Fruit fly (Drosophila melanogaster) whole organism, embryonic: ENCODE measurements around the gene Epp.

Experiments used
- B-H1 ChIP-seq: fragments of 200-800 bp; sonication (Bioruptor generic); IDR thresholded peaks from 3 replicates; pipeline ENCODE4 v1.3.6; 2022; ENCODE audit warnings: missing biosample characterization, missing genetic modification characterization
- B-H2 ChIP-seq: fragments of 200-800 bp; sonication (Bioruptor generic); optimal IDR thresholded peaks from 2 replicates; lab custom pipeline; 2018; ENCODE audit warnings: missing biosample characterization, mild to moderate bottlenecking, missing genetic modification characterization
- CG10267 ChIP-seq: fragments of 200-800 bp; sonication (Bioruptor generic); optimal IDR thresholded peaks from 2 replicates; lab custom pipeline; 2018; ENCODE audit warnings: missing biosample characterization, mild to moderate bottlenecking, missing genetic modification characterization, moderate library complexity
- CG11695 ChIP-seq: fragments of 200-800 bp; sonication (Bioruptor generic); IDR thresholded peaks from 3 replicates; pipeline ENCODE4 v1.3.6; 2022; ENCODE audit warnings: missing biosample characterization, missing genetic modification characterization
- CG12155 ChIP-seq: fragments of 200-800 bp; sonication (Bioruptor generic); optimal IDR thresholded peaks from 3 replicates; lab custom pipeline; 2016; ENCODE audit warnings: missing biosample characterization, missing genetic modification characterization
- CG15479 ChIP-seq: fragments of 200-800 bp; sonication (Bioruptor generic); optimal IDR thresholded peaks from 3 replicates; lab custom pipeline; 2019; ENCODE audit warnings: missing biosample characterization, mild to moderate bottlenecking, missing genetic modification characterization, moderate library complexity
- CG1602 ChIP-seq: fragments of 200-800 bp; sonication (Bioruptor generic); optimal IDR thresholded peaks from 3 replicates; lab custom pipeline; 2016; ENCODE audit warnings: missing biosample characterization, missing genetic modification characterization
- CG1792 ChIP-seq: fragments of 200-800 bp; sonication (Bioruptor generic); optimal IDR thresholded peaks from 2 replicates; lab custom pipeline; 2016; ENCODE audit warnings: missing biosample characterization, missing genetic modification characterization
- CG1832 ChIP-seq: fragments of 200-800 bp; sonication (Bioruptor generic); optimal IDR thresholded peaks from 2 replicates; lab custom pipeline; 2017; ENCODE audit warnings: missing biosample characterization, mild to moderate bottlenecking, missing genetic modification characterization, inconsistent platforms
- CG2875 ChIP-seq: fragments of 200-800 bp; sonication (Bioruptor generic); optimal IDR thresholded peaks from 2 replicates; lab custom pipeline; 2017; ENCODE audit warnings: missing biosample characterization, mild to moderate bottlenecking, missing genetic modification characterization, missing genetic modification reagents
- CG30020 ChIP-seq: fragments of 200-800 bp; optimal IDR thresholded peaks from 2 replicates; lab custom pipeline; 2019; ENCODE audit warnings: missing biosample characterization, mild to moderate bottlenecking, missing genetic modification characterization, moderate library complexity
- CG3163 ChIP-seq: fragments of 200-800 bp; sonication (Bioruptor generic); optimal IDR thresholded peaks from 3 replicates; lab custom pipeline; 2016; ENCODE audit warnings: missing biosample characterization, missing genetic modification characterization
- CG4282 ChIP-seq: fragments of 200-800 bp; sonication (Bioruptor generic); optimal IDR thresholded peaks from 2 replicates; lab custom pipeline; 2016; ENCODE audit warnings: missing biosample characterization, missing genetic modification characterization
- CG5953 ChIP-seq: fragments of 200-800 bp; sonication (Bioruptor generic); IDR thresholded peaks from 2 replicates; pipeline ENCODE4 v1.3.6; 2022; ENCODE audit warnings: missing biosample characterization, missing genetic modification characterization
- CG6791 ChIP-seq: fragments of 200-800 bp; sonication (Bioruptor generic); IDR thresholded peaks from 3 replicates; pipeline ENCODE4 v1.3.6; 2022; ENCODE audit warnings: missing biosample characterization, missing genetic modification characterization; ENCODE audit not compliant: partially characterized antibody
- CG7372 ChIP-seq: fragments of 200-800 bp; sonication (Bioruptor generic); IDR thresholded peaks from 2 replicates; pipeline ENCODE4 v1.3.6; 2022; ENCODE audit warnings: missing biosample characterization, missing genetic modification characterization
- CG9215 ChIP-seq: fragments of 200-800 bp; sonication (Bioruptor generic); IDR thresholded peaks from 2 replicates; pipeline ENCODE4 v1.3.6; 2022; ENCODE audit warnings: missing biosample characterization, missing genetic modification characterization
- CrebB ChIP-seq: fragments of 200-800 bp; sonication (Bioruptor generic); optimal IDR thresholded peaks from 3 replicates; lab custom pipeline; 2018; ENCODE audit warnings: missing biosample characterization, mild to moderate bottlenecking, missing genetic modification characterization
- D ChIP-seq, 2 experiments: fragments of 200-800 bp in 1 of 2; fragments of >200 bp in 1 of 2; sonication (Bioruptor generic) in 1 of 2; optimal IDR thresholded peaks; 2 replicates in 1 of 2; 3 replicates in 1 of 2; lab custom pipeline; 2017; ENCODE audit warnings: mild to moderate bottlenecking in 1 of 2, missing biosample characterization in 1 of 2, missing genetic modification characterization in 1 of 2, missing genetic modification reagents in 1 of 2
- D19A ChIP-seq: fragments of 200-800 bp; optimal IDR thresholded peaks from 3 replicates; lab custom pipeline; 2019; ENCODE audit warnings: missing biosample characterization, mild to moderate bottlenecking, missing genetic modification characterization, moderate library complexity
- Dp ChIP-seq: fragments of 200-800 bp; sonication (Bioruptor generic); optimal IDR thresholded peaks from 2 replicates; lab custom pipeline; 2018; ENCODE audit warnings: missing biosample characterization, mild to moderate bottlenecking, missing genetic modification characterization, moderate library complexity
- ERR ChIP-seq: fragments of 200-800 bp; sonication (Bioruptor generic); optimal IDR thresholded peaks from 2 replicates; lab custom pipeline; 2016; ENCODE audit warnings: missing biosample characterization, missing genetic modification characterization
- Gug ChIP-seq: fragments of 200-800 bp; sonication (Bioruptor generic); IDR thresholded peaks from 4 replicates; pipeline ENCODE4 v1.3.6; 2022; ENCODE audit warnings: missing biosample characterization, missing genetic modification characterization
- HmgD ChIP-seq: fragments of 200-800 bp; sonication (Bioruptor generic); optimal IDR thresholded peaks from 3 replicates; lab custom pipeline; 2016; ENCODE audit warnings: missing biosample characterization, missing genetic modification characterization
- Mad ChIP-seq: fragments of 200-800 bp; sonication (Bioruptor generic); optimal IDR thresholded peaks from 2 replicates; lab custom pipeline; 2016; ENCODE audit warnings: missing biosample characterization, missing genetic modification characterization
- Mes4 ChIP-seq: fragments of 200-800 bp; sonication (Bioruptor generic); optimal IDR thresholded peaks from 2 replicates; lab custom pipeline; 2016; ENCODE audit warnings: missing biosample characterization, missing genetic modification characterization
- NFAT ChIP-seq: fragments of 200-800 bp; sonication (Bioruptor generic); IDR thresholded peaks from 2 replicates; pipeline ENCODE4 v1.3.6; 2022; ENCODE audit warnings: missing biosample characterization, missing genetic modification characterization
- Rx ChIP-seq: fragments of 200-800 bp; sonication (Bioruptor generic); IDR thresholded peaks from 2 replicates; pipeline ENCODE4 v1.3.6; 2022; ENCODE audit warnings: missing biosample characterization, missing genetic modification characterization
- Usf ChIP-seq: fragments of 200-800 bp; sonication (Bioruptor generic); optimal IDR thresholded peaks from 2 replicates; lab custom pipeline; 2017; ENCODE audit warnings: missing genotype, missing biosample characterization, missing genetic modification characterization
- aop ChIP-seq: fragments of 200-800 bp; sonication (Bioruptor generic); IDR thresholded peaks from 2 replicates; pipeline ENCODE4 v1.3.6; 2022; ENCODE audit warnings: missing biosample characterization, missing genetic modification characterization
- crp ChIP-seq, 2 experiments: fragments of 200-800 bp; sonication (Bioruptor generic); optimal IDR thresholded peaks; 2 replicates in 1 of 2; 3 replicates in 1 of 2; lab custom pipeline; 2017; ENCODE audit warnings: missing biosample characterization in 2 of 2, missing genetic modification characterization in 2 of 2, mild to moderate bottlenecking in 1 of 2, moderate library complexity in 1 of 2
- dm ChIP-seq: fragments of 200-800 bp; sonication (Bioruptor generic); optimal IDR thresholded peaks from 3 replicates; lab custom pipeline; 2016; ENCODE audit warnings: missing biosample characterization, missing genetic modification characterization
- exex ChIP-seq: fragments of 200-800 bp; sonication (Bioruptor generic); optimal IDR thresholded peaks from 4 replicates; lab custom pipeline; 2018; ENCODE audit warnings: missing biosample characterization, mild to moderate bottlenecking, missing genetic modification characterization, moderate library complexity
- gfzf ChIP-seq: fragments of 200-800 bp; sonication (Bioruptor generic); optimal IDR thresholded peaks from 2 replicates; lab custom pipeline; 2016; ENCODE audit warnings: missing biosample characterization, mild to moderate bottlenecking, missing genetic modification characterization, moderate library complexity
- jumu ChIP-seq: fragments of 200-800 bp; sonication (Bioruptor generic); optimal IDR thresholded peaks from 3 replicates; lab custom pipeline; 2016; ENCODE audit warnings: missing biosample characterization, missing genetic modification characterization
- klu ChIP-seq: fragments of 200-800 bp; sonication (Bioruptor generic); IDR thresholded peaks from 2 replicates; pipeline ENCODE4 v1.3.6; 2022; ENCODE audit warnings: missing biosample characterization, missing genetic modification characterization
- lmd ChIP-seq: fragments of 200-800 bp; sonication (Bioruptor generic); IDR thresholded peaks from 2 replicates; pipeline ENCODE4 v1.3.6; 2022; ENCODE audit warnings: missing biosample characterization, missing genetic modification characterization
- mld ChIP-seq: fragments of 200-800 bp; sonication (Bioruptor generic); IDR thresholded peaks from 3 replicates; pipeline ENCODE4 v1.3.6; 2022; ENCODE audit warnings: missing biosample characterization, missing genetic modification characterization; ENCODE audit not compliant: partially characterized antibody
- nerfin-1 ChIP-seq: fragments of 200-800 bp; sonication (Bioruptor generic); optimal IDR thresholded peaks from 3 replicates; lab custom pipeline; 2019; ENCODE audit warnings: missing biosample characterization, mild to moderate bottlenecking, missing genetic modification characterization, moderate library complexity
- pita ChIP-seq: fragments of 200-800 bp; sonication (Bioruptor generic); optimal IDR thresholded peaks from 2 replicates; lab custom pipeline; 2017; ENCODE audit warnings: missing biosample characterization, mild to moderate bottlenecking, missing genetic modification characterization
- rib ChIP-seq: fragments of 200-800 bp; sonication (Bioruptor generic); IDR thresholded peaks from 2 replicates; pipeline ENCODE4 v1.3.6; 2022; ENCODE audit warnings: missing biosample characterization, missing genetic modification characterization
- salm ChIP-seq: fragments of 200-800 bp; sonication (Bioruptor generic); optimal IDR thresholded peaks from 2 replicates; lab custom pipeline; 2018; ENCODE audit warnings: missing biosample characterization, mild to moderate bottlenecking, missing genetic modification characterization
- sc ChIP-seq, 3 experiments: fragments of >200 bp in 2 of 3; fragments of 200-800 bp in 1 of 3; sonication (Bioruptor generic) in 1 of 3; optimal IDR thresholded peaks; 2 replicates in 2 of 3; 3 replicates in 1 of 3; lab custom pipeline; 2017; ENCODE audit warnings: mild to moderate bottlenecking in 1 of 3, missing biosample characterization in 1 of 3, missing genetic modification characterization in 1 of 3, missing genetic modification reagents in 1 of 3
- scrt ChIP-seq: fragments of 200-800 bp; sonication (Bioruptor generic); optimal IDR thresholded peaks from 2 replicates; lab custom pipeline; 2018; ENCODE audit warnings: missing biosample characterization, mild to moderate bottlenecking, missing genetic modification characterization, moderate library complexity
- sisA ChIP-seq: fragments of 200-800 bp; sonication (Bioruptor generic); IDR thresholded peaks from 2 replicates; pipeline ENCODE4 v1.3.6; 2022; ENCODE audit warnings: missing biosample characterization, missing genetic modification characterization
- sob ChIP-seq: fragments of 200-800 bp; sonication (Bioruptor generic); IDR thresholded peaks from 2 replicates; pipeline ENCODE4 v1.3.6; 2022; ENCODE audit warnings: missing biosample characterization, missing genetic modification characterization
- tin ChIP-seq: fragments of 200-800 bp; sonication (Bioruptor generic); optimal IDR thresholded peaks from 3 replicates; lab custom pipeline; 2016; ENCODE audit warnings: missing biosample characterization, missing genetic modification characterization
- toy ChIP-seq: fragments of 200-800 bp; sonication (Bioruptor generic); IDR thresholded peaks from 2 replicates; pipeline ENCODE4 v1.3.6; 2022; ENCODE audit warnings: missing biosample characterization, missing genetic modification characterization
- yki ChIP-seq: fragments of >200 bp; optimal IDR thresholded peaks from 3 replicates; lab custom pipeline; 2018
- zfh1 ChIP-seq: fragments of 200-800 bp; sonication (Bioruptor generic); IDR thresholded peaks from 3 replicates; pipeline ENCODE4 v1.3.6; 2022; ENCODE audit warnings: missing biosample characterization, missing genetic modification characterization

Gene Epp

dm6 chr3R:23986479-23986930 lies 6.2 kb downstream of the Epp start, which contains the start of the genes CG13603 and CG5902 (continued):
- TF ChIP-seq CG6791 (peak; percentile 79), B-H2 (GFP tag; lab: Kevin White, UChicago) (no peak), B-H1 (no peak), dm (GFP tag; lab: Kevin White, UChicago) (peak; percentile 66), CG4282 (GFP tag; lab: Kevin White, UChicago) (peak; percentile 60), Gug (peak; percentile 44; the same call in 1 of the 4 replicates), Rx (GFP tag; lab: Robert Waterston, UW) (no peak), klu (GFP tag; lab: Robert Waterston, UW) (no peak), nerfin-1 (tag; lab: Kevin White, UChicago) (peak; percentile 99), CG10267 (tag; lab: Kevin White, UChicago) (peak; percentile 96), lmd (GFP tag; lab: Robert Waterston, UW) (peak; percentile 27), CG3163 (GFP tag; lab: Kevin White, UChicago) (peak; percentile 10), tin (GFP tag; lab: Kevin White, UChicago) (peak; percentile 61), toy (GFP tag; lab: Robert Waterston, UW) (no peak), CG11695 (GFP tag; lab: Robert Waterston, UW) (no peak), salm (tag; lab: Kevin White, UChicago) (no peak), mld (GFP tag; lab: Robert Waterston, UW) (peak; percentile 79; the same call in 2 of the 3 replicates), HmgD (peak; percentile 60), Usf (no peak), CG1602 (GFP tag; lab: Kevin White, UChicago) (no peak), scrt (GFP tag; lab: Kevin White, UChicago) (no peak), aop (GFP tag; lab: Robert Waterston, UW) (no peak), exex (no peak), CG7372 (GFP tag; lab: Robert Waterston, UW) (no peak), CG15479 (GFP tag; lab: Kevin White, UChicago) (no peak), CG30020 (tag; lab: Kevin White, UChicago) (peak; percentile 40), CrebB (tag; lab: Kevin White, UChicago) (peak; percentile 5), rib (GFP tag; lab: Robert Waterston, UW) (no peak), sob (0 out of 2 replicates have a peak, but pooled peaks have one; percentile 48), pita (no peak), gfzf (GFP tag; lab: Kevin White, UChicago) (peak; percentile 24), Mad (peak; percentile 35), CG5953 (GFP tag; lab: Robert Waterston, UW) (no peak), CG2875 (no peak), D19A (tag; lab: Kevin White, UChicago) (no peak), sisA (GFP tag; lab: Robert Waterston, UW) (no peak), crp (GFP tag; optimal IDR thresholded peaks at IDR 0.05; lab: Kevin White, UChicago) (peak in 1 of 2 experiments; percentile 8), CG1832 (GFP tag; lab: Kevin White, UChicago) (no peak), CG9215 (GFP tag; lab: Robert Waterston, UW) (0 out of 2 replicates have a peak, but pooled peaks have one; percentile 13), jumu (GFP tag; lab: Kevin White, UChicago) (peak; percentile 60), zfh1 (no peak; the same call in 2 of the 3 replicates), Dp (GFP tag; lab: Kevin White, UChicago) (peak; percentile 24), sc (optimal IDR thresholded peaks at IDR 0.05; lab: Kevin White, UChicago) (no peak), sc (GFP tag; optimal IDR thresholded peaks at IDR 0.05; lab: Kevin White, UChicago) (no peak), D (optimal IDR thresholded peaks at IDR 0.05; lab: Kevin White, UChicago) (peak; percentile 26), D (GFP tag; optimal IDR thresholded peaks at IDR 0.05; lab: Kevin White, UChicago) (no peak), yki (lab: Kevin White, UChicago) (no peak), ERR (GFP tag; lab: Kevin White, UChicago) (peak; percentile 78), NFAT (GFP tag; lab: Robert Waterston, UW) (0 out of 2 replicates have a peak, but pooled peaks have one; percentile 54), CG12155 (peak; percentile 58), Mes4 (GFP tag; lab: Kevin White, UChicago) (peak; percentile 3), CG1792 (GFP tag; lab: Kevin White, UChicago) (no peak)
